Worm (Caenorhabditis elegans): ENCODE results near the gene unc-61.
"Not testable (repeated sequence)": the region's sequence is repeated elsewhere in the genome, so short reads cannot be mapped to it uniquely, and the experiment has no call there.

unc-61 gene

ce11 chrV:14734187-14734765 lies at the start of gene unc-61:
Gene unc-61 (minus strand): TSS chrV:14734237.
- no peak for TF ChIP-seq ceh-36 (tag; optimal IDR thresholded peaks at IDR 0.05)
- TF ChIP-seq hnd-1 (tag; optimal IDR thresholded peaks at IDR 0.05): no peak
- no peak for TF ChIP-seq hmbx-1 (tag; optimal IDR thresholded peaks at IDR 0.05)
- no peak for TF ChIP-seq tbx-37 (GFP tag; conservative IDR thresholded peaks at IDR 0.05)
- TF ChIP-seq F13C5.2 (tag; optimal IDR thresholded peaks at IDR 0.05): no peak
- no peak for TF ChIP-seq tbx-11 (GFP tag; IDR thresholded peaks at IDR 0.05)
- no peak for TF ChIP-seq tra-4 (tag; optimal IDR thresholded peaks at IDR 0.05)

- no peak for TF ChIP-seq aly-1 (tag; optimal IDR thresholded peaks at IDR 0.05)
These were observed 47.1 kb upstream of the unc-61 start, which contains the start of gene Y50E8A.11 for ce11 chrV:14781130-14781529. Gene Y50E8A.11 (plus strand): TSS chrV:14781430.

ce11 chrV:14779644-14780043 lies 45.6 kb upstream of the unc-61 start, which contains the start of the genes scrm-7 and Y50E8A.10:
Gene scrm-7 (minus strand): TSS chrV:14779744.
Gene Y50E8A.10 (plus strand): TSS chrV:14779996.
- TF ChIP-seq tbx-11 (GFP tag; IDR thresholded peaks at IDR 0.05) (no peak), hmbx-1 (tag; optimal IDR thresholded peaks at IDR 0.05) (no peak), F13C5.2 (tag; optimal IDR thresholded peaks at IDR 0.05) (no peak), sea-1 (GFP tag; conservative IDR thresholded peaks at IDR 0.05) (no peak), pes-1 (GFP tag; IDR thresholded peaks at IDR 0.05) (no peak), flt-1 (GFP tag; IDR thresholded peaks at IDR 0.05) (no peak), ets-7 (tag; optimal IDR thresholded peaks at IDR 0.05) (no peak)

ce11 chrV:14773048-14773447 lies 39.0 kb upstream of the unc-61 start, which contains the start of gene haf-7:
Gene haf-7 (plus strand): TSS chrV:14773258.
- TF ChIP-seq scrt-1 (GFP tag; IDR thresholded peaks at IDR 0.05): no peak
- no peak for TF ChIP-seq pes-1 (GFP tag; IDR thresholded peaks at IDR 0.05)
- TF ChIP-seq aly-1 (tag; optimal IDR thresholded peaks at IDR 0.05): no peak

- TF ChIP-seq hmg-4 (GFP tag; optimal IDR thresholded peaks at IDR 0.05) (no peak), flt-1 (GFP tag; IDR thresholded peaks at IDR 0.05) (no peak), hnd-1 (tag; optimal IDR thresholded peaks at IDR 0.05) (no peak), tra-4 (tag; optimal IDR thresholded peaks at IDR 0.05) (no peak), B0310.2 (tag; optimal IDR thresholded peaks at IDR 0.05) (no peak), aly-1 (tag; optimal IDR thresholded peaks at IDR 0.05) (no peak), tbx-37 (GFP tag; conservative IDR thresholded peaks at IDR 0.05) (no peak), sea-1 (GFP tag; conservative IDR thresholded peaks at IDR 0.05) (no peak), F13C5.2 (tag; optimal IDR thresholded peaks at IDR 0.05) (no peak), hmbx-1 (tag; optimal IDR thresholded peaks at IDR 0.05) (no peak)
These were observed 29.5 kb upstream of the unc-61 start for ce11 chrV:14763582-14763981.

- TF ChIP-seq aly-1 (tag; optimal IDR thresholded peaks at IDR 0.05): no peak
- TF ChIP-seq hnd-1 (tag; optimal IDR thresholded peaks at IDR 0.05): no peak
- TF ChIP-seq hmbx-1 (tag; optimal IDR thresholded peaks at IDR 0.05): no peak
- TF ChIP-seq ama-1 (optimal IDR thresholded peaks at IDR 0.05): no peak
- no peak for TF ChIP-seq ceh-36 (tag; optimal IDR thresholded peaks at IDR 0.05)
- TF ChIP-seq scrt-1 (GFP tag; IDR thresholded peaks at IDR 0.05): no peak
- TF ChIP-seq tbx-37 (GFP tag; conservative IDR thresholded peaks at IDR 0.05): no peak
- no peak for TF ChIP-seq B0310.2 (tag; optimal IDR thresholded peaks at IDR 0.05)
- no peak for TF ChIP-seq F13C5.2 (tag; optimal IDR thresholded peaks at IDR 0.05)
- no peak for TF ChIP-seq hmg-4 (GFP tag; optimal IDR thresholded peaks at IDR 0.05)
- TF ChIP-seq ets-7 (tag; optimal IDR thresholded peaks at IDR 0.05): no peak
- TF ChIP-seq tra-4 (tag; optimal IDR thresholded peaks at IDR 0.05): no peak
- no peak for TF ChIP-seq pes-1 (GFP tag; IDR thresholded peaks at IDR 0.05)
- no peak for TF ChIP-seq flt-1 (GFP tag; IDR thresholded peaks at IDR 0.05)
- TF ChIP-seq ceh-13 (GFP tag; optimal IDR thresholded peaks at IDR 0.05): no peak
- no peak for TF ChIP-seq tbx-11 (GFP tag; IDR thresholded peaks at IDR 0.05)
- TF ChIP-seq sea-1 (GFP tag; conservative IDR thresholded peaks at IDR 0.05): no peak
These were observed 28.5 kb upstream of the unc-61 start for ce11 chrV:14762563-14762962.

- not testable (repeated sequence) for TF ChIP-seq hnd-1, B0310.2, F13C5.2 (tag; optimal IDR thresholded peaks at IDR 0.05)
These were observed 16.3 kb upstream of the unc-61 start, which contains the start of gene nspa-10 for ce11 chrV:14750357-14750756. Gene nspa-10 (minus strand): TSS chrV:14750457.

ce11 chrV:14748608-14749137 lies 14.6 kb upstream of the unc-61 start, which contains the start of the genes lipl-8 and Y50E8A.22:
Gene lipl-8 (minus strand): TSS chrV:14748708.
Gene Y50E8A.22 (minus strand): TSS chrV:14749087.
- no peak for TF ChIP-seq aly-1 (tag; optimal IDR thresholded peaks at IDR 0.05)
- TF ChIP-seq hmbx-1 (tag; optimal IDR thresholded peaks at IDR 0.05): no peak
- TF ChIP-seq ceh-36 (tag; optimal IDR thresholded peaks at IDR 0.05): no peak
- TF ChIP-seq hnd-1 (tag; optimal IDR thresholded peaks at IDR 0.05): no peak
- no peak for TF ChIP-seq flt-1 (GFP tag; IDR thresholded peaks at IDR 0.05)
- no peak for TF ChIP-seq scrt-1 (GFP tag; IDR thresholded peaks at IDR 0.05)

ce11 chrV:14746975-14747374 lies 12.9 kb upstream of the unc-61 start:
- TF ChIP-seq pes-1 (GFP tag; IDR thresholded peaks at IDR 0.05) (no peak), ceh-36 (tag; optimal IDR thresholded peaks at IDR 0.05) (no peak), tra-4 (tag; optimal IDR thresholded peaks at IDR 0.05) (no peak), ceh-13 (GFP tag; optimal IDR thresholded peaks at IDR 0.05) (no peak), sea-1 (GFP tag; conservative IDR thresholded peaks at IDR 0.05) (no peak), scrt-1 (GFP tag; IDR thresholded peaks at IDR 0.05) (no peak), ets-7 (tag; optimal IDR thresholded peaks at IDR 0.05) (no peak), F13C5.2 (tag; optimal IDR thresholded peaks at IDR 0.05) (no peak), hmbx-1 (tag; optimal IDR thresholded peaks at IDR 0.05) (no peak), tbx-11 (GFP tag; IDR thresholded peaks at IDR 0.05) (no peak), hnd-1 (tag; optimal IDR thresholded peaks at IDR 0.05) (no peak), flt-1 (GFP tag; IDR thresholded peaks at IDR 0.05) (no peak), B0310.2 (tag; optimal IDR thresholded peaks at IDR 0.05) (no peak), aly-1 (tag; optimal IDR thresholded peaks at IDR 0.05) (no peak), tbx-37 (GFP tag; conservative IDR thresholded peaks at IDR 0.05) (no peak), ama-1 (optimal IDR thresholded peaks at IDR 0.05) (no peak), hmg-4 (GFP tag; optimal IDR thresholded peaks at IDR 0.05) (no peak)
